Fruit fly (Drosophila melanogaster) whole organism, embryonic: Measurements from ENCODE around the gene Ac76E.

Experiments
- BtbVII ChIP-seq: fragments of 200-800 bp; sonication (Bioruptor generic); optimal IDR thresholded peaks from 3 replicates; lab custom pipeline; 2017; ENCODE audit warnings: missing biosample characterization, mild to moderate bottlenecking, missing genetic modification characterization
- Bteb2 ChIP-seq: fragments of 200-800 bp; sonication (Bioruptor generic); optimal IDR thresholded peaks from 2 replicates; lab custom pipeline; 2016; ENCODE audit warnings: missing biosample characterization, missing genetic modification characterization
- CG10431 ChIP-seq: fragments of 200-800 bp; sonication (Bioruptor generic); optimal IDR thresholded peaks from 3 replicates; lab custom pipeline; 2018; ENCODE audit warnings: missing biosample characterization, mild to moderate bottlenecking, missing genetic modification characterization
- CG10543 ChIP-seq: fragments of 200-800 bp; sonication (Bioruptor generic); optimal IDR thresholded peaks from 3 replicates; lab custom pipeline; 2017; ENCODE audit warnings: missing biosample characterization, mild to moderate bottlenecking, missing genetic modification characterization, moderate library complexity
- CG12155 ChIP-seq: fragments of 200-800 bp; sonication (Bioruptor generic); optimal IDR thresholded peaks from 3 replicates; lab custom pipeline; 2016; ENCODE audit warnings: missing biosample characterization, missing genetic modification characterization
- CG12219 ChIP-seq: fragments of 200-800 bp; sonication (Bioruptor generic); optimal IDR thresholded peaks from 3 replicates; lab custom pipeline; 2018; ENCODE audit warnings: missing biosample characterization, mild to moderate bottlenecking, missing genetic modification characterization
- CG13894 ChIP-seq: fragments of 200-800 bp; sonication (Bioruptor generic); optimal IDR thresholded peaks from 3 replicates; lab custom pipeline; 2018; ENCODE audit warnings: missing biosample characterization, mild to moderate bottlenecking, missing genetic modification characterization, moderate library complexity
- CG14441 ChIP-seq: fragments of 200-800 bp; sonication (Bioruptor generic); IDR thresholded peaks from 2 replicates; pipeline ENCODE4 v1.3.6; 2022; ENCODE audit warnings: missing biosample characterization, missing genetic modification characterization
- CG16815 ChIP-seq: fragments of 200-800 bp; sonication (Bioruptor generic); optimal IDR thresholded peaks from 3 replicates; lab custom pipeline; 2017; ENCODE audit warnings: missing biosample characterization, mild to moderate bottlenecking, missing genetic modification characterization
- CG1832 ChIP-seq: fragments of 200-800 bp; sonication (Bioruptor generic); optimal IDR thresholded peaks from 2 replicates; lab custom pipeline; 2017; ENCODE audit warnings: missing biosample characterization, mild to moderate bottlenecking, missing genetic modification characterization, inconsistent platforms
- CG18476 ChIP-seq: fragments of 200-800 bp; sonication (Bioruptor generic); optimal IDR thresholded peaks from 2 replicates; lab custom pipeline; 2016; ENCODE audit warnings: missing biosample characterization, mild to moderate bottlenecking, missing genetic modification characterization
- CG2120 ChIP-seq: fragments of 200-800 bp; sonication (Bioruptor generic); optimal IDR thresholded peaks from 3 replicates; lab custom pipeline; 2016; ENCODE audit warnings: missing biosample characterization, missing genetic modification characterization
- CG3995 ChIP-seq: fragments of 200-800 bp; sonication (Bioruptor generic); optimal IDR thresholded peaks from 3 replicates; lab custom pipeline; 2016; ENCODE audit warnings: missing biosample characterization, missing genetic modification characterization
- CG6175 ChIP-seq: fragments of 200-800 bp; sonication (Bioruptor generic); IDR thresholded peaks from 3 replicates; pipeline ENCODE4 v1.3.6; 2022; ENCODE audit warnings: missing biosample characterization, missing genetic modification characterization
- CG6254 ChIP-seq: fragments of 200-800 bp; sonication (Bioruptor generic); optimal IDR thresholded peaks from 3 replicates; lab custom pipeline; 2017; ENCODE audit warnings: mild to moderate bottlenecking, missing biosample characterization, missing genetic modification reagents, missing genetic modification characterization
- CG7987 ChIP-seq: fragments of 200-800 bp; sonication (Bioruptor generic); optimal IDR thresholded peaks from 2 replicates; lab custom pipeline; 2018; ENCODE audit warnings: missing biosample characterization, mild to moderate bottlenecking, missing genetic modification characterization, moderate library complexity
- CG8290 ChIP-seq, 3 experiments: fragments of 200-800 bp; sonication (Bioruptor generic); optimal IDR thresholded peaks; 2 replicates each; lab custom pipeline; 2016 to 2019; ENCODE audit warnings: missing biosample characterization in 3 of 3, missing genetic modification characterization in 3 of 3, mild to moderate bottlenecking in 2 of 3, moderate library complexity in 1 of 3
- CG8388 ChIP-seq: fragments of 200-800 bp; sonication (Bioruptor generic); optimal IDR thresholded peaks from 2 replicates; lab custom pipeline; 2019; ENCODE audit warnings: missing biosample characterization, mild to moderate bottlenecking, missing genetic modification characterization, moderate library complexity
- CG8944 ChIP-seq: fragments of 200-800 bp; sonication (Bioruptor generic); optimal IDR thresholded peaks from 3 replicates; lab custom pipeline; 2016; ENCODE audit warnings: missing biosample characterization, missing genetic modification characterization
- CG9437 ChIP-seq: fragments of 200-800 bp; sonication (Bioruptor generic); optimal IDR thresholded peaks from 2 replicates; lab custom pipeline; 2018; ENCODE audit warnings: missing biosample characterization, mild to moderate bottlenecking, missing genetic modification characterization
- CG9817 ChIP-seq: fragments of 200-800 bp; sonication (Bioruptor generic); optimal IDR thresholded peaks from 2 replicates; lab custom pipeline; 2018; ENCODE audit warnings: missing biosample characterization, mild to moderate bottlenecking, missing genetic modification characterization, moderate library complexity
- CHES-1-like ChIP-seq: fragments of 200-800 bp; sonication (Bioruptor generic); optimal IDR thresholded peaks from 2 replicates; lab custom pipeline; 2016; ENCODE audit warnings: missing biosample characterization, missing genetic modification characterization
- Dad ChIP-seq: fragments of 200-800 bp; sonication (Bioruptor generic); optimal IDR thresholded peaks from 3 replicates; lab custom pipeline; 2016; ENCODE audit warnings: missing biosample characterization, missing genetic modification characterization
- Dll ChIP-seq: fragments of 200-800 bp; sonication (Bioruptor generic); IDR thresholded peaks from 4 replicates; pipeline ENCODE4 v1.3.6; 2022; ENCODE audit warnings: missing biosample characterization, missing genetic modification characterization; ENCODE audit not compliant: partially characterized antibody
- HLH54F ChIP-seq: fragments of 200-800 bp; sonication (Bioruptor generic); optimal IDR thresholded peaks from 3 replicates; lab custom pipeline; 2016; ENCODE audit warnings: missing biosample characterization, missing genetic modification characterization
- HLHmδ ChIP-seq: fragments of 200-800 bp; sonication (Bioruptor generic); optimal IDR thresholded peaks from 2 replicates; lab custom pipeline; 2018; ENCODE audit warnings: missing biosample characterization, mild to moderate bottlenecking, missing genetic modification characterization, moderate library complexity
- Hand ChIP-seq: fragments of 200-800 bp; sonication (Bioruptor generic); optimal IDR thresholded peaks from 2 replicates; lab custom pipeline; 2017; ENCODE audit warnings: mild to moderate bottlenecking, missing biosample characterization, missing genetic modification reagents, missing genetic modification characterization
- Hey ChIP-seq: fragments of 200-800 bp; sonication (Bioruptor generic); optimal IDR thresholded peaks from 3 replicates; lab custom pipeline; 2018; ENCODE audit warnings: missing biosample characterization, mild to moderate bottlenecking, missing genetic modification characterization
- MBD-R2 ChIP-seq: fragments of 200-800 bp; sonication (Bioruptor generic); IDR thresholded peaks from 2 replicates; pipeline ENCODE4 v1.3.6; 2022; ENCODE audit warnings: missing biosample characterization, missing genetic modification characterization
- Med ChIP-seq: fragments of 200-800 bp; sonication (Bioruptor generic); peaks from one replicate; lab custom pipeline; 2016; ENCODE audit warnings: missing biosample characterization, missing genetic modification characterization, mild to moderate bottlenecking, inconsistent platforms, moderate library complexity
- Sry-δ ChIP-seq: fragments of 200-800 bp; sonication (Bioruptor generic); optimal IDR thresholded peaks from 2 replicates; lab custom pipeline; 2016; ENCODE audit warnings: missing biosample characterization, missing genetic modification characterization
- Vsx1 ChIP-seq: fragments of 200-800 bp; sonication (Bioruptor generic); optimal IDR thresholded peaks from 2 replicates; lab custom pipeline; 2017; ENCODE audit warnings: missing biosample characterization, mild to moderate bottlenecking, missing genetic modification characterization, missing genetic modification reagents
- abd-A ChIP-seq: fragments of 200-800 bp; sonication (Bioruptor generic); optimal IDR thresholded peaks from 3 replicates; lab custom pipeline; 2019; ENCODE audit warnings: missing biosample characterization, mild to moderate bottlenecking, missing genetic modification characterization, moderate library complexity
- ato ChIP-seq: fragments of 200-800 bp; sonication (Bioruptor generic); IDR thresholded peaks from 2 replicates; pipeline ENCODE4 v1.3.6; 2022; ENCODE audit warnings: missing biosample characterization, missing genetic modification characterization; ENCODE audit not compliant: partially characterized antibody
- chif ChIP-seq, 2 experiments: fragments of 200-800 bp; sonication (Bioruptor generic); optimal IDR thresholded peaks; 3 replicates each; lab custom pipeline; 2016; ENCODE audit warnings: missing biosample characterization in 2 of 2, missing genetic modification characterization in 2 of 2
- fd3F ChIP-seq: fragments of 200-800 bp; sonication (Bioruptor generic); optimal IDR thresholded peaks from 2 replicates; lab custom pipeline; 2018; ENCODE audit warnings: missing biosample characterization, mild to moderate bottlenecking, missing genetic modification characterization, moderate library complexity
- gfzf ChIP-seq: fragments of 200-800 bp; sonication (Bioruptor generic); optimal IDR thresholded peaks from 2 replicates; lab custom pipeline; 2016; ENCODE audit warnings: missing biosample characterization, mild to moderate bottlenecking, missing genetic modification characterization, moderate library complexity
- grau ChIP-seq: fragments of 200-800 bp; optimal IDR thresholded peaks from 3 replicates; lab custom pipeline; 2019; ENCODE audit warnings: missing biosample characterization, mild to moderate bottlenecking, missing genetic modification characterization, moderate library complexity
- insv ChIP-seq, 2 experiments: fragments of 200-800 bp; sonication (Bioruptor generic); optimal IDR thresholded peaks; 3 replicates each; lab custom pipeline; 2016 to 2018; ENCODE audit warnings: missing biosample characterization in 2 of 2, missing genetic modification characterization in 2 of 2
- lov ChIP-seq, 2 experiments: fragments of 200-800 bp in 1 of 2; fragments of >200 bp in 1 of 2; sonication (Bioruptor generic) in 1 of 2; IDR thresholded peaks in 1 of 2; optimal IDR thresholded peaks in 1 of 2; 2 replicates in 1 of 2; 3 replicates in 1 of 2; pipeline versions ENCODE4 v1.3.6 to Lab custom; 2017 to 2022; ENCODE audit warnings: missing biosample characterization in 1 of 2, missing genetic modification characterization in 1 of 2
- mam ChIP-seq: fragments of 200-800 bp; sonication (Bioruptor generic); optimal IDR thresholded peaks from 3 replicates; lab custom pipeline; 2016; ENCODE audit warnings: missing biosample characterization, missing genetic modification characterization
- pb ChIP-seq: fragments of 200-800 bp; sonication (Bioruptor generic); optimal IDR thresholded peaks from 3 replicates; lab custom pipeline; 2016; ENCODE audit warnings: missing biosample characterization, missing genetic modification characterization
- phol ChIP-seq: fragments of 200-800 bp; sonication (Bioruptor generic); optimal IDR thresholded peaks from 3 replicates; lab custom pipeline; 2018; ENCODE audit warnings: missing biosample characterization, mild to moderate bottlenecking, missing genetic modification characterization, moderate library complexity
- repo ChIP-seq: fragments of 200-800 bp; sonication (Bioruptor generic); optimal IDR thresholded peaks from 2 replicates; lab custom pipeline; 2016; ENCODE audit warnings: missing biosample characterization, missing genetic modification characterization
- tx ChIP-seq: fragments of 200-800 bp; sonication (Bioruptor generic); optimal IDR thresholded peaks from 2 replicates; lab custom pipeline; 2016; ENCODE audit warnings: missing biosample characterization, missing genetic modification characterization
- wek ChIP-seq: fragments of 200-800 bp; sonication (Bioruptor generic); optimal IDR thresholded peaks from 3 replicates; lab custom pipeline; 2018; ENCODE audit warnings: missing biosample characterization, mild to moderate bottlenecking, missing genetic modification characterization, moderate library complexity
- zfh1 ChIP-seq: fragments of 200-800 bp; sonication (Bioruptor generic); IDR thresholded peaks from 3 replicates; pipeline ENCODE4 v1.3.6; 2022; ENCODE audit warnings: missing biosample characterization, missing genetic modification characterization

The Ac76E gene

DNA sequence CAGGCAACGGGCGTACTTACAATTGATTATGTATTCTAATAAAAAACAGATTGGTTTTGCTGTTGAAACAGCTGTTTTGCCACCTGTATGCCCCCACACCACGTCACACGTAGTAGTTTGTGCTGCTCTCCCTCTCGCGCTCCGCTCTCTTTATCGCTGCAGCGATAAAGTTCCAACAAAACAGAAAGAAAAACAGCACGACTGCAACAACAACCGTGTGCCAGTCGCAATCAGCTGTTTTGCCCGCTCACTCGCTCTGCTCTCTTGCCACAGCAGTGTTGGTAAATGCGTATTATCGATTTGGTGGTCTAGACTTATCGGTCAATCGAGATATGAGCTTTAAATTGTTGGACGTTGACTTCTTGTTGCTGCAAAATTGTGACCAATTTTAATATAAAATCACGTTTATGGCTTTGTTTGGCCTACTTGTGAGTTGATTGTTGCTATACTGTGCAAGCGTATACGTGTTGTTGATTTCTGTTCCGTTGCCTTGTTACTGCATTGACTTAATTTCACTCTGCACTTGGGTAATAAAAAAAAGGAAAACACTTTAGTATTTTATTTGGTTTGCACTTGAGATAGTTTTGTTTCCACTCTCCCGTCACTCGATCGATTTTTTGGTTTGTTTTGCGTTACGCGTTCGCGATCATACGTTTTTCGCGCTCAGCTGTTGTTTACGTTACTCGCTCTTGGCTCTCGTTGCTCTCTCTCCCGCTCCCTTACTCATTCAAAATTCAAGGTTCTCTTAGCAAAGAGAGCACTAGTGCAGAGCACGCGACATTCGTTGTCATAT lies 42.0 kb upstream of the Ac76E start (continued):
- TF ChIP-seq Vsx1: no peak
- TF ChIP-seq CG16815: no peak
- no peak for TF ChIP-seq Hey (tag; lab: Kevin White, UChicago)
- TF ChIP-seq CG12155 (GFP tag; lab: Kevin White, UChicago): peak; percentile 94
- TF ChIP-seq CG13894 (tag; lab: Kevin White, UChicago): no peak
- TF ChIP-seq Med: peak; percentile 83
- TF ChIP-seq insv (GFP tag; optimal IDR thresholded peaks at IDR 0.05; lab: Kevin White, UChicago): no peak
- TF ChIP-seq CG3995: peak; percentile 75
- no peak for TF ChIP-seq CG8944 (GFP tag; lab: Kevin White, UChicago)
- TF ChIP-seq MBD-R2: peak; percentile 30; the same call in 1 of the 2 replicates
- peak; percentile 32 for TF ChIP-seq phol (tag; lab: Kevin White, UChicago)
- TF ChIP-seq ato (GFP tag; lab: Robert Waterston, UW): no peak
- TF ChIP-seq abd-A (tag; lab: Kevin White, UChicago): no peak
- TF ChIP-seq HLHmδ (GFP tag; lab: Kevin White, UChicago): peak; percentile 51
- TF ChIP-seq CG9437: peak; percentile 99
- TF ChIP-seq Sry-δ (GFP tag; lab: Kevin White, UChicago): peak; percentile 17
- TF ChIP-seq CHES-1-like (GFP tag; lab: Kevin White, UChicago): peak; percentile 28
- TF ChIP-seq CG10543 (GFP tag; lab: Kevin White, UChicago): peak; percentile 62
- no peak for TF ChIP-seq CG14441 (GFP tag; lab: Robert Waterston, UW)
- peak; percentile 16 for TF ChIP-seq wek
- TF ChIP-seq CG8290 (GFP tag; optimal IDR thresholded peaks at IDR 0.05; lab: Kevin White, UChicago): peak; percentile 47
- TF ChIP-seq CG8290 (tag; optimal IDR thresholded peaks at IDR 0.05; lab: Kevin White, UChicago): peak in 1 of 2 experiments; percentile 29
- peak; percentile 46 for TF ChIP-seq Bteb2 (GFP tag; lab: Kevin White, UChicago)
- peak; percentile 64; the same call in 2 of the 3 replicates for TF ChIP-seq CG6175 (GFP tag; lab: Robert Waterston, UW)
- peak; percentile 10 for TF ChIP-seq BtbVII (GFP tag; lab: Kevin White, UChicago)
- TF ChIP-seq Hand (GFP tag; lab: Kevin White, UChicago): peak; percentile 35
- TF ChIP-seq fd3F: no peak
- TF ChIP-seq CG8388: peak; percentile 10
- no peak for TF ChIP-seq mam (GFP tag; lab: Kevin White, UChicago)
- no peak for TF ChIP-seq CG1832 (GFP tag; lab: Kevin White, UChicago)
- TF ChIP-seq gfzf: peak; percentile 3
- peak; percentile 24 for TF ChIP-seq grau
- TF ChIP-seq tx (GFP tag; lab: Kevin White, UChicago): peak; percentile 3
- peak; percentile 36 for TF ChIP-seq CG2120 (GFP tag; lab: Kevin White, UChicago)
- TF ChIP-seq CG10431: no peak
- TF ChIP-seq zfh1 (GFP tag; lab: Robert Waterston, UW): 0 out of 3 replicates have a peak, but pooled peaks have one; percentile 6
- TF ChIP-seq repo (GFP tag; lab: Kevin White, UChicago): no peak
- TF ChIP-seq Dad: peak; percentile 11
- peak; percentile 3 for TF ChIP-seq HLH54F
- TF ChIP-seq CG7987 (GFP tag; lab: Kevin White, UChicago): no peak
- TF ChIP-seq pb: no peak
- no peak for TF ChIP-seq CG12219 (GFP tag; lab: Kevin White, UChicago)
- peak; percentile 7 for TF ChIP-seq CG6254 (GFP tag; lab: Kevin White, UChicago)
- peak; percentile 37; the same call in 1 of the 4 replicates for TF ChIP-seq Dll (GFP tag; lab: Robert Waterston, UW)
- TF ChIP-seq CG18476: peak; percentile 50
- TF ChIP-seq chif (GFP tag; optimal IDR thresholded peaks at IDR 0.05; lab: Kevin White, UChicago): peak in 1 of 2 experiments; percentile 6
- TF ChIP-seq lov (optimal IDR thresholded peaks at IDR 0.05; lab: Kevin White, UChicago): peak; percentile 24
- TF ChIP-seq lov (GFP tag; IDR thresholded peaks at IDR 0.05; lab: Robert Waterston, UW): no peak
- no peak for TF ChIP-seq CG9817
